Fruit fly (Drosophila melanogaster): ENCODE measurements around the gene Gp93.

Gene Gp93

dm6 chr3R:27928984-27929924, 19.3 kb upstream of the Gp93 start (continued):
- TF ChIP-seq Hsf (GFP tag; optimal IDR thresholded peaks at IDR 0.05), result no peak
- TF ChIP-seq CG18619 (GFP tag; optimal IDR thresholded peaks at IDR 0.05), result no peak
- no peak for TF ChIP-seq fd64A (GFP tag; optimal IDR thresholded peaks at IDR 0.05)
- TF ChIP-seq Dek (tag; optimal IDR thresholded peaks at IDR 0.05), result no peak
- no peak for TF ChIP-seq croc (GFP tag; conservative IDR thresholded peaks at IDR 0.05)
- TF ChIP-seq CG10321 (GFP tag; IDR thresholded peaks at IDR 0.05), result no peak
- TF ChIP-seq CG30020 (tag; optimal IDR thresholded peaks at IDR 0.05), result no peak
- TF ChIP-seq CG6689 (GFP tag; IDR thresholded peaks at IDR 0.05), result no peak
- no peak for TF ChIP-seq kni (GFP tag; optimal IDR thresholded peaks at IDR 0.05)
- no peak for TF ChIP-seq CG4424 (GFP tag; optimal IDR thresholded peaks at IDR 0.05)
- TF ChIP-seq jumu (GFP tag; optimal IDR thresholded peaks at IDR 0.05), result no peak
- no peak for TF ChIP-seq sisA (GFP tag; IDR thresholded peaks at IDR 0.05)
- TF ChIP-seq CG33557 (GFP tag; optimal IDR thresholded peaks at IDR 0.05), result no peak
- TF ChIP-seq CG18011 (GFP tag; optimal IDR thresholded peaks at IDR 0.05), result no peak
- TF ChIP-seq NK7.1 (GFP tag; optimal IDR thresholded peaks at IDR 0.05), result no peak
- peak; percentile 21 for TF ChIP-seq CG7987 (GFP tag; optimal IDR thresholded peaks at IDR 0.05)
- TF ChIP-seq CG31441 (GFP tag; IDR thresholded peaks at IDR 0.05), result no peak
- TF ChIP-seq fd102C (GFP tag; optimal IDR thresholded peaks at IDR 0.05), result no peak
- TF ChIP-seq vnd (GFP tag; IDR thresholded peaks at IDR 0.05; ENCODE audit: partially characterized antibody), result no peak
- TF ChIP-seq CrebB (tag; optimal IDR thresholded peaks at IDR 0.05), result no peak
- no peak for TF ChIP-seq hth (optimal IDR thresholded peaks at IDR 0.05)
- TF ChIP-seq CG32767 (GFP tag; IDR thresholded peaks at IDR 0.05), result no peak
- TF ChIP-seq MBD-R2 (GFP tag; IDR thresholded peaks at IDR 0.05), result 0 out of 2 replicates have a peak, but pooled peaks have one; percentile 25
- TF ChIP-seq fu2 (GFP tag; optimal IDR thresholded peaks at IDR 0.05), result no peak
- TF ChIP-seq inv (GFP tag; IDR thresholded peaks at IDR 0.05; ENCODE audit: partially characterized antibody), result no peak
- TF ChIP-seq bcd (GFP tag; optimal IDR thresholded peaks at IDR 0.05), result no peak
- no peak for TF ChIP-seq corto (GFP tag; optimal IDR thresholded peaks at IDR 0.05)
- no peak for TF ChIP-seq CG4820 (GFP tag; optimal IDR thresholded peaks at IDR 0.05)
- no peak for TF ChIP-seq Drgx (GFP tag; IDR thresholded peaks at IDR 0.05)
- no peak for TF ChIP-seq ap (GFP tag; IDR thresholded peaks at IDR 0.05)
- no peak for TF ChIP-seq CG14965 (GFP tag; optimal IDR thresholded peaks at IDR 0.05; ENCODE audit: borderline replicate concordance)
- TF ChIP-seq salm (tag; optimal IDR thresholded peaks at IDR 0.05), result no peak
- TF ChIP-seq en (GFP tag; optimal IDR thresholded peaks at IDR 0.05), result no peak
- TF ChIP-seq wek (GFP tag; optimal IDR thresholded peaks at IDR 0.05), result no peak
- TF ChIP-seq Adf1 (GFP tag; IDR thresholded peaks at IDR 0.05), result no peak
- TF ChIP-seq CG13775 (GFP tag; optimal IDR thresholded peaks at IDR 0.05), result no peak
- no peak for TF ChIP-seq Usf (GFP tag; optimal IDR thresholded peaks at IDR 0.05)
- TF ChIP-seq chinmo (GFP tag; IDR thresholded peaks at IDR 0.05; ENCODE audit: partially characterized antibody), result 0 out of 4 replicates have a peak, but pooled peaks have one; percentile 47
- TF ChIP-seq CG13624 (GFP tag; optimal IDR thresholded peaks at IDR 0.05), result no peak
- no peak for TF ChIP-seq Rx (GFP tag; IDR thresholded peaks at IDR 0.05)
- no peak for TF ChIP-seq CG8281 (tag; optimal IDR thresholded peaks at IDR 0.05)
- TF ChIP-seq Antp (GFP tag; optimal IDR thresholded peaks at IDR 0.05), result no peak
- TF ChIP-seq CG4730 (GFP tag; IDR thresholded peaks at IDR 0.05), result no peak
- TF ChIP-seq CkIIα-i1 (GFP tag; IDR thresholded peaks at IDR 0.05), result no peak
- TF ChIP-seq btn (GFP tag; optimal IDR thresholded peaks at IDR 0.05), result no peak
- TF ChIP-seq zfh1 (GFP tag; IDR thresholded peaks at IDR 0.05), result no peak
- no peak for TF ChIP-seq wdn (GFP tag; IDR thresholded peaks at IDR 0.05)
- no peak for TF ChIP-seq dpn (GFP tag; optimal IDR thresholded peaks at IDR 0.05)
- TF ChIP-seq chm (GFP tag; IDR thresholded peaks at IDR 0.05), result no peak
- TF ChIP-seq Hand (GFP tag; optimal IDR thresholded peaks at IDR 0.05), result no peak

Data from whole organism, embryonic.